Fruit fly (Drosophila melanogaster): ENCODE measurements around the gene CG12477.
A peak's percentile ranks its signal among the peaks of the same experiment; 100 is the strongest.

DNA sequence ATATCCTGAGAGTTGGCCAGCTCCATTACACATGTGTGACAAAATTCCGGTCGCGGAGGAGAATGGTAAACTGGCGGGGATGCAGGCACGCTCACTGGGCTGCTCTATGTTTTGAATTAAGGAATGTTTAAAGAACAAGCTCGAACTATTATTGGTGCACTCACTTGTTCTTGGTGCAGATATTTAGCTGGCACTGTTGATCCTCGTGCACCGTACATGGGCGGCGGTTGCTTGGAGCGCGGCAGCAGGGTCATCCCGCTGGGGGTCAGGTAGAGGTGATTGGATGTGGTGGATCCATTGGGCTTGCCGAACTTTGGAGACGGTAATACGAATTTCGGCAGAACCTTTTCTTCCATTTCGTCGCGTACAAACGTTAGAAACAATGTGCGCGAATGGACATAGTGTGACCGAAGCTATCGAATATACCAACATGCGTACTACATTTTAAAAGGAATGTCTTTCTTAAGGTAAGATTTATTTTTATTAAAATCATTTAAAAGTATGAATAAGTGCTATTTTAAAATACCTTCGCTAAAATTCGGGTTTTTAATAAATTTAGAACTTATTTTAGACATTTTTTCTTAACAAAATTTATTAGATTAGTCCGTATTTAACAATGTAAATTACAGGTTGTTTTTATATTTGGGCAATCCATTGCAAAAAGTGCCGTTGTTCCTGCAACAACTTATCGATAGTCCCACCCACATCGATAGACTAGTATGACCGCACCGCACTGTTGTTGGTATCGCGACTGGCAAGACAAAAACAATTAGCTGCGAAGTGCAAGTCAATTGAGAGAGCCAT lies 25.1 kb upstream of the CG12477 start, which contains the start of the genes Nufip and Atg3:
- TF ChIP-seq foxo (GFP tag; optimal IDR thresholded peaks at IDR 0.05) (peak in 1 of 2 experiments; percentile 3), usp (GFP tag; optimal IDR thresholded peaks at IDR 0.05) (no peak), br (GFP tag; optimal IDR thresholded peaks at IDR 0.05) (no peak), lola (GFP tag; optimal IDR thresholded peaks at IDR 0.05) (no peak), CrebA (GFP tag; optimal IDR thresholded peaks at IDR 0.05; ENCODE audit: borderline replicate concordance) (no peak), psq (GFP tag; optimal IDR thresholded peaks at IDR 0.05) (peak; percentile 46)

Measured in whole organism, wandering third instar larva.